Fruit fly (Drosophila melanogaster): ENCODE data around the gene p38c.

Gene p38c

dm6 chr3R:24102387-24102786 is 47.6 kb downstream of the p38c start (continued):
- TF ChIP-seq CG12744 (GFP tag; optimal IDR thresholded peaks at IDR 0.05) (no peak), az2 (GFP tag; optimal IDR thresholded peaks at IDR 0.05) (no peak), al (GFP tag; IDR thresholded peaks at IDR 0.05) (no peak), Fer1 (GFP tag; optimal IDR thresholded peaks at IDR 0.05) (peak; percentile 50), repo (GFP tag; optimal IDR thresholded peaks at IDR 0.05) (no peak), tx (GFP tag; optimal IDR thresholded peaks at IDR 0.05) (no peak), CG10147 (GFP tag; optimal IDR thresholded peaks at IDR 0.05) (no peak), CG2712 (tag; optimal IDR thresholded peaks at IDR 0.05) (no peak), CG1647 (GFP tag; optimal IDR thresholded peaks at IDR 0.05) (no peak), ssp (GFP tag; IDR thresholded peaks at IDR 0.05) (no peak), CG31224 (GFP tag; IDR thresholded peaks at IDR 0.05) (no peak), unpg (GFP tag; optimal IDR thresholded peaks at IDR 0.05) (no peak), Vsx1 (GFP tag; optimal IDR thresholded peaks at IDR 0.05) (no peak), CG11247 (GFP tag; IDR thresholded peaks at IDR 0.05) (no peak), ken (GFP tag; IDR thresholded peaks at IDR 0.05) (no peak), HmgZ (tag; optimal IDR thresholded peaks at IDR 0.05) (no peak), CG1603 (tag; optimal IDR thresholded peaks at IDR 0.05) (no peak), bigmax (GFP tag; optimal IDR thresholded peaks at IDR 0.05) (no peak), CG12299 (tag; optimal IDR thresholded peaks at IDR 0.05) (no peak), sr (GFP tag; IDR thresholded peaks at IDR 0.05) (no peak), Elba2 (GFP tag; optimal IDR thresholded peaks at IDR 0.05) (no peak), CG10959 (GFP tag; IDR thresholded peaks at IDR 0.05) (no peak)

dm6 chr3R:24101437-24101836 is 48.6 kb downstream of the p38c start:
- TF ChIP-seq emc (GFP tag; optimal IDR thresholded peaks at IDR 0.05) = no peak
- peak; percentile 37 for TF ChIP-seq Ets65A (GFP tag)

- no peak for TF ChIP-seq gfzf (GFP tag; optimal IDR thresholded peaks at IDR 0.05)
- TF ChIP-seq CG11456 (GFP tag; IDR thresholded peaks at IDR 0.05) = peak; percentile 65; the same call in 2 of the 3 replicates
- TF ChIP-seq CG2120 (GFP tag; optimal IDR thresholded peaks at IDR 0.05) = peak; percentile 56
- TF ChIP-seq Hmr (GFP tag; optimal IDR thresholded peaks at IDR 0.05) = peak; percentile 35
- peak; percentile 24 for TF ChIP-seq sug (tag; optimal IDR thresholded peaks at IDR 0.05)
- TF ChIP-seq Hr51 (GFP tag; optimal IDR thresholded peaks at IDR 0.05) = peak in 1 of 2 experiments; percentile 32
- peak; percentile 22 for TF ChIP-seq CG18262 (tag; optimal IDR thresholded peaks at IDR 0.05)
- peak; percentile 52 for TF ChIP-seq gro (GFP tag; optimal IDR thresholded peaks at IDR 0.05)
- no peak for TF ChIP-seq CG10565 (GFP tag; optimal IDR thresholded peaks at IDR 0.05)
- no peak for TF ChIP-seq Mes4 (GFP tag; optimal IDR thresholded peaks at IDR 0.05)
- peak; percentile 49 for TF ChIP-seq lilli (GFP tag; optimal IDR thresholded peaks at IDR 0.05)
- no peak for TF ChIP-seq HLH3B (GFP tag; IDR thresholded peaks at IDR 0.05)
- peak; percentile 8 for TF ChIP-seq Dek (tag; optimal IDR thresholded peaks at IDR 0.05)
- peak; percentile 60 for TF ChIP-seq Rfx (GFP tag; IDR thresholded peaks at IDR 0.05)
- TF ChIP-seq CG13624 (GFP tag; optimal IDR thresholded peaks at IDR 0.05) = peak; percentile 29
- TF ChIP-seq CG6254 (GFP tag; optimal IDR thresholded peaks at IDR 0.05) = no peak
- TF ChIP-seq Atf6 (GFP tag; IDR thresholded peaks at IDR 0.05) = peak; percentile 40; the same call in 1 of the 2 replicates
- 0 out of 2 replicates have a peak, but pooled peaks have one; percentile 12 for TF ChIP-seq crol (GFP tag; IDR thresholded peaks at IDR 0.05)
- TF ChIP-seq psq (GFP tag; optimal IDR thresholded peaks at IDR 0.05) = peak; percentile 59
- no peak for TF ChIP-seq ems (GFP tag; optimal IDR thresholded peaks at IDR 0.05)
- no peak for TF ChIP-seq mld (GFP tag; IDR thresholded peaks at IDR 0.05; ENCODE audit: partially characterized antibody)
- no peak for TF ChIP-seq org-1 (GFP tag; optimal IDR thresholded peaks at IDR 0.05)
- TF ChIP-seq CG16815 (GFP tag; optimal IDR thresholded peaks at IDR 0.05) = no peak
- no peak for TF ChIP-seq MTF-1 (GFP tag; optimal IDR thresholded peaks at IDR 0.05; ENCODE audit: borderline replicate concordance)
- TF ChIP-seq so (GFP tag; IDR thresholded peaks at IDR 0.05) = 0 out of 3 replicates have a peak, but pooled peaks have one; percentile 37
- peak; percentile 34; the same call in 1 of the 2 replicates for TF ChIP-seq lmd (GFP tag; IDR thresholded peaks at IDR 0.05)
- TF ChIP-seq CG11504 (tag; optimal IDR thresholded peaks at IDR 0.05) = peak; percentile 36
Observed at dm6 chr3R:24100717-24101116, 49.3 kb downstream of the p38c start.

Data from whole organism, embryonic.